Fruit fly (Drosophila melanogaster) whole organism, embryonic: Measurements from ENCODE around the gene bsk.
A peak's percentile ranks its signal among the peaks of the same experiment; 100 is the strongest.

Experiments
- Asciz ChIP-seq: fragments of 200-800 bp; sonication (Bioruptor generic); optimal IDR thresholded peaks from 2 replicates; lab custom pipeline; 2017; ENCODE audit warnings: missing biosample characterization, mild to moderate bottlenecking, missing genetic modification characterization, missing genetic modification reagents
- BEAF-32 ChIP-seq: fragments of 200-800 bp; sonication (Bioruptor generic); optimal IDR thresholded peaks from 3 replicates; lab custom pipeline; 2017; ENCODE audit warnings: missing biosample characterization, missing genetic modification characterization, mild to moderate bottlenecking, moderate library complexity, missing genetic modification reagents
- Bteb2 ChIP-seq: fragments of 200-800 bp; sonication (Bioruptor generic); optimal IDR thresholded peaks from 2 replicates; lab custom pipeline; 2016; ENCODE audit warnings: missing biosample characterization, missing genetic modification characterization
- CG10462 ChIP-seq: fragments of 200-800 bp; sonication (Bioruptor generic); optimal IDR thresholded peaks from 2 replicates; lab custom pipeline; 2016; ENCODE audit warnings: missing biosample characterization, missing genetic modification characterization
- CG12155 ChIP-seq: fragments of 200-800 bp; sonication (Bioruptor generic); optimal IDR thresholded peaks from 3 replicates; lab custom pipeline; 2016; ENCODE audit warnings: missing biosample characterization, missing genetic modification characterization
- CG12299 ChIP-seq: fragments of 200-800 bp; sonication (Bioruptor generic); optimal IDR thresholded peaks from 2 replicates; lab custom pipeline; 2018; ENCODE audit warnings: missing biosample characterization, mild to moderate bottlenecking, missing genetic modification characterization
- CG16813 ChIP-seq: fragments of 200-800 bp; sonication (Bioruptor generic); IDR thresholded peaks from 3 replicates; pipeline ENCODE4 v1.3.6; 2022; ENCODE audit warnings: missing biosample characterization, missing genetic modification characterization; ENCODE audit not compliant: partially characterized antibody
- CG18011 ChIP-seq: fragments of 200-800 bp; sonication (Bioruptor generic); optimal IDR thresholded peaks from 2 replicates; lab custom pipeline; 2017; ENCODE audit warnings: missing biosample characterization, missing genetic modification characterization, mild to moderate bottlenecking, moderate library complexity, missing genotype
- CG2678 ChIP-seq: fragments of 200-800 bp; sonication (Bioruptor generic); optimal IDR thresholded peaks from 3 replicates; lab custom pipeline; 2019; ENCODE audit warnings: missing biosample characterization, mild to moderate bottlenecking, missing genetic modification characterization, moderate library complexity
- CG4707 ChIP-seq: fragments of 200-800 bp; sonication (Bioruptor generic); optimal IDR thresholded peaks from 2 replicates; lab custom pipeline; 2018; ENCODE audit warnings: missing biosample characterization, mild to moderate bottlenecking, missing genetic modification characterization, moderate library complexity
- CG6689 ChIP-seq: fragments of 200-800 bp; sonication (Bioruptor generic); IDR thresholded peaks from 2 replicates; pipeline ENCODE4 v1.3.6; 2022; ENCODE audit warnings: missing biosample characterization, missing genetic modification characterization
- CG6813 ChIP-seq: fragments of 200-800 bp; sonication (Bioruptor generic); optimal IDR thresholded peaks from 2 replicates; lab custom pipeline; 2017; ENCODE audit warnings: missing biosample characterization, missing genetic modification characterization, mild to moderate bottlenecking, moderate library complexity, missing genetic modification reagents
- Dbx ChIP-seq: fragments of 200-800 bp; sonication (Bioruptor generic); IDR thresholded peaks from 3 replicates; pipeline ENCODE4 v1.3.6; 2022; ENCODE audit warnings: missing biosample characterization, missing genetic modification characterization
- Doc2 ChIP-seq: fragments of 200-800 bp; sonication (Bioruptor generic); IDR thresholded peaks from 2 replicates; pipeline ENCODE4 v1.3.6; 2022; ENCODE audit warnings: missing biosample characterization, missing genetic modification characterization
- H2.0 ChIP-seq: fragments of 200-800 bp; sonication (Bioruptor generic); IDR thresholded peaks from 2 replicates; pipeline ENCODE4 v1.3.6; 2022; ENCODE audit warnings: missing biosample characterization, missing genetic modification characterization
- HLH3B ChIP-seq: fragments of 200-800 bp; sonication (Bioruptor generic); IDR thresholded peaks from 2 replicates; pipeline ENCODE4 v1.3.6; 2022; ENCODE audit warnings: missing biosample characterization, missing genetic modification characterization
- Lim3 ChIP-seq: fragments of 200-800 bp; sonication (Bioruptor generic); IDR thresholded peaks from 2 replicates; pipeline ENCODE4 v1.3.6; 2022; ENCODE audit warnings: missing biosample characterization, missing genetic modification characterization
- MBD-R2 ChIP-seq: fragments of 200-800 bp; sonication (Bioruptor generic); IDR thresholded peaks from 2 replicates; pipeline ENCODE4 v1.3.6; 2022; ENCODE audit warnings: missing biosample characterization, missing genetic modification characterization
- MESR4 ChIP-seq: fragments of 200-800 bp; sonication (Bioruptor generic); optimal IDR thresholded peaks from 2 replicates; lab custom pipeline; 2018; ENCODE audit warnings: missing biosample characterization, mild to moderate bottlenecking, missing genetic modification characterization, moderate library complexity
- NK7.1 ChIP-seq: fragments of 200-800 bp; sonication (Bioruptor generic); optimal IDR thresholded peaks from 3 replicates; lab custom pipeline; 2016; ENCODE audit warnings: missing biosample characterization, missing genetic modification characterization
- Sin3A ChIP-seq: fragments of >200 bp; optimal IDR thresholded peaks from 2 replicates; lab custom pipeline; 2018
- Spps ChIP-seq: fragments of 200-800 bp; sonication (Bioruptor generic); optimal IDR thresholded peaks from 2 replicates; lab custom pipeline; 2018; ENCODE audit warnings: missing biosample characterization, mild to moderate bottlenecking, missing genetic modification characterization
- Sry-δ ChIP-seq: fragments of 200-800 bp; sonication (Bioruptor generic); optimal IDR thresholded peaks from 2 replicates; lab custom pipeline; 2016; ENCODE audit warnings: missing biosample characterization, missing genetic modification characterization
- TFAM ChIP-seq: fragments of 200-800 bp; sonication (Bioruptor generic); optimal IDR thresholded peaks from 2 replicates; lab custom pipeline; 2017; ENCODE audit warnings: missing biosample characterization, missing genetic modification characterization, inconsistent platforms
- YL-1 ChIP-seq: fragments of 200-800 bp; sonication (Bioruptor generic); optimal IDR thresholded peaks from 3 replicates; lab custom pipeline; 2017; ENCODE audit warnings: missing biosample characterization, mild to moderate bottlenecking, missing genetic modification characterization
- ara ChIP-seq: fragments of 200-800 bp; sonication (Bioruptor generic); IDR thresholded peaks from 2 replicates; pipeline ENCODE4 v1.3.6; 2022; ENCODE audit warnings: missing biosample characterization, missing genetic modification characterization
- chn ChIP-seq: fragments of 200-800 bp; sonication (Bioruptor generic); optimal IDR thresholded peaks from 2 replicates; lab custom pipeline; 2016; ENCODE audit warnings: missing biosample characterization, missing genetic modification characterization
- crol ChIP-seq: fragments of 200-800 bp; sonication (Bioruptor generic); IDR thresholded peaks from 2 replicates; pipeline ENCODE4 v1.3.6; 2022; ENCODE audit warnings: missing biosample characterization, missing genetic modification characterization
- dmrt11E ChIP-seq: fragments of 200-800 bp; sonication (Bioruptor generic); optimal IDR thresholded peaks from 3 replicates; lab custom pipeline; 2018; ENCODE audit warnings: missing biosample characterization, mild to moderate bottlenecking, missing genetic modification characterization, moderate library complexity
- ftz-f1 ChIP-seq: fragments of 200-800 bp; sonication (Bioruptor generic); optimal IDR thresholded peaks from 2 replicates; lab custom pipeline; 2016; ENCODE audit warnings: missing biosample characterization, missing genetic modification characterization
- gcm ChIP-seq: fragments of 200-800 bp; sonication (Bioruptor generic); optimal IDR thresholded peaks from 2 replicates; lab custom pipeline; 2019; ENCODE audit warnings: missing biosample characterization, mild to moderate bottlenecking, missing genetic modification characterization, moderate library complexity
- gcm2 ChIP-seq: fragments of 200-800 bp; sonication (Bioruptor generic); optimal IDR thresholded peaks from 2 replicates; lab custom pipeline; 2016; ENCODE audit warnings: missing biosample characterization, missing genetic modification characterization
- hbn ChIP-seq: fragments of 200-800 bp; sonication (Bioruptor generic); IDR thresholded peaks from 2 replicates; pipeline ENCODE4 v1.3.6; 2022; ENCODE audit warnings: missing biosample characterization, missing genetic modification characterization; ENCODE audit not compliant: partially characterized antibody
- kah ChIP-seq: fragments of 200-800 bp; sonication (Bioruptor generic); optimal IDR thresholded peaks from 2 replicates; lab custom pipeline; 2018; ENCODE audit warnings: missing biosample characterization, mild to moderate bottlenecking, missing genetic modification characterization
- kay ChIP-seq: fragments of 200-800 bp; sonication (Bioruptor generic); optimal IDR thresholded peaks from 2 replicates; lab custom pipeline; 2016; ENCODE audit warnings: missing biosample characterization, missing genetic modification characterization
- kni ChIP-seq: fragments of 200-800 bp; sonication (Bioruptor generic); optimal IDR thresholded peaks from 3 replicates; lab custom pipeline; 2017; ENCODE audit warnings: mild to moderate bottlenecking, missing biosample characterization, missing genetic modification reagents, missing genetic modification characterization
- nmo ChIP-seq: fragments of 200-800 bp; sonication (Bioruptor generic); optimal IDR thresholded peaks from 2 replicates; lab custom pipeline; 2018; ENCODE audit warnings: missing biosample characterization, mild to moderate bottlenecking, missing genetic modification characterization, moderate library complexity
- otp ChIP-seq: fragments of 200-800 bp; sonication (Bioruptor generic); IDR thresholded peaks from 3 replicates; pipeline ENCODE4, ENCODE4 v1.3.6; 2022; ENCODE audit warnings: missing biosample characterization, missing genetic modification characterization
- pb ChIP-seq: fragments of 200-800 bp; sonication (Bioruptor generic); optimal IDR thresholded peaks from 3 replicates; lab custom pipeline; 2016; ENCODE audit warnings: missing biosample characterization, missing genetic modification characterization
- pzg ChIP-seq: fragments of 200-800 bp; sonication (Bioruptor generic); optimal IDR thresholded peaks from 3 replicates; lab custom pipeline; 2018; ENCODE audit warnings: missing biosample characterization, mild to moderate bottlenecking, missing genetic modification characterization, moderate library complexity
- run ChIP-seq: fragments of 200-800 bp; sonication (Bioruptor generic); optimal IDR thresholded peaks from 3 replicates; lab custom pipeline; 2018; ENCODE audit warnings: missing biosample characterization, mild to moderate bottlenecking, missing genetic modification characterization
- sc ChIP-seq, 3 experiments: fragments of >200 bp in 2 of 3; fragments of 200-800 bp in 1 of 3; sonication (Bioruptor generic) in 1 of 3; optimal IDR thresholded peaks; 2 replicates in 2 of 3; 3 replicates in 1 of 3; lab custom pipeline; 2017; ENCODE audit warnings: mild to moderate bottlenecking in 1 of 3, missing biosample characterization in 1 of 3, missing genetic modification characterization in 1 of 3, missing genetic modification reagents in 1 of 3
- slbo ChIP-seq: fragments of 200-800 bp; sonication (Bioruptor generic); IDR thresholded peaks from 2 replicates; pipeline ENCODE4 v1.3.6; 2022; ENCODE audit warnings: missing biosample characterization, missing genetic modification characterization
- sna ChIP-seq: fragments of 200-800 bp; sonication (Bioruptor generic); IDR thresholded peaks from 2 replicates; pipeline ENCODE4 v1.3.6; 2022; ENCODE audit warnings: missing biosample characterization, missing genetic modification characterization; ENCODE audit not compliant: partially characterized antibody
- so ChIP-seq: fragments of 200-800 bp; sonication (Bioruptor generic); IDR thresholded peaks from 3 replicates; pipeline ENCODE4 v1.3.6; 2022; ENCODE audit warnings: missing biosample characterization, missing genetic modification characterization
- sob ChIP-seq: fragments of 200-800 bp; sonication (Bioruptor generic); IDR thresholded peaks from 2 replicates; pipeline ENCODE4 v1.3.6; 2022; ENCODE audit warnings: missing biosample characterization, missing genetic modification characterization
- tna ChIP-seq: fragments of 200-800 bp; sonication (Bioruptor generic); IDR thresholded peaks from 2 replicates; pipeline ENCODE4 v1.3.6; 2022; ENCODE audit warnings: missing biosample characterization, missing genetic modification characterization; ENCODE audit not compliant: partially characterized antibody
- ttk ChIP-seq: fragments of 200-800 bp; sonication (Bioruptor generic); IDR thresholded peaks from 2 replicates; pipeline ENCODE4 v2.1.2; 2022; ENCODE audit warnings: missing biosample characterization, missing genetic modification characterization
- tx ChIP-seq: fragments of 200-800 bp; sonication (Bioruptor generic); optimal IDR thresholded peaks from 2 replicates; lab custom pipeline; 2016; ENCODE audit warnings: missing biosample characterization, missing genetic modification characterization
- unpg ChIP-seq: fragments of 200-800 bp; sonication (Bioruptor generic); optimal IDR thresholded peaks from 3 replicates; lab custom pipeline; 2018; ENCODE audit warnings: missing biosample characterization, mild to moderate bottlenecking, missing genetic modification characterization, moderate library complexity

bsk gene

DNA sequence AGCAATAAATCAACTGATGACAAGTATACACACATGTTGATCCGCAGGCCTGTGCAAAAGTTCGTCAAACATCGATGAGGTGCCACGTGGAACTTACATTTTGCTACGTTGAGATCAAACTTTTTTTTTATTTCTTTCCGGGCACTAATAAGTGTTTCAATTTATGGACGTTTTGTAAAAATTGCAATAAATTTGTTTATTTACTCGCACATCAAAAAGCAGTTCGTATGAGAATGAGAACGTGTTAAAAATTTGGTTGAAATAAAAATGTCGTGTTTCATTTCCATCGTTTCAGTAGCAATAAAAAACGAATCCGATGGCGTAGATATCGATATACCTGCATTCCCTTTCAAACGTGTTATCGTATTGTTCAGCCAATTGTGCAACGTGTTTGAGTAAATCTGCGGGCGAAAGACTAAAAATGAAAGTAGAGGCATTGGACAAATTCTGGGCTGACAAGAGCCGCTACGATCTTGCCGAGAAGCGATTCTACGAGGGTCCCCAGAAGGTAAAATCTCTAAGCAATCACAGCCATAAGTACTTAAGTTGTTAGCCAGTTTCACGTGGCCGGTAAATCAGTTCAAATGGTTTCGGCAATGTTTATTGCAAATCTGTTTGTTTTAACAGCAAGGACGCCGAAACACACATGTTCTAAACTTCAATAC, 18.0 kb downstream of the bsk start, which contains the start of gene eEF1delta (continued):
- TF ChIP-seq slbo (GFP tag; lab: Robert Waterston, UW) (peak; percentile 21; the same call in 1 of the 2 replicates), MBD-R2 (GFP tag; lab: Robert Waterston, UW) (peak; percentile 53; the same call in 1 of the 2 replicates), YL-1 (GFP tag; lab: Kevin White, UChicago) (no peak), Sry-δ (GFP tag; lab: Kevin White, UChicago) (peak; percentile 30), Sin3A (lab: Kevin White, UChicago) (peak; percentile 18), unpg (GFP tag; lab: Kevin White, UChicago) (no peak), Dbx (GFP tag; lab: Robert Waterston, UW) (no peak), CG4707 (GFP tag; lab: Kevin White, UChicago) (no peak), CG2678 (no peak), kay (GFP tag; lab: Kevin White, UChicago) (no peak), tx (GFP tag; lab: Kevin White, UChicago) (no peak), ttk (GFP tag; lab: Robert Waterston, UW) (no peak), ara (GFP tag; lab: Robert Waterston, UW) (no peak), hbn (peak; percentile 14; the same call in 1 of the 2 replicates), kni (GFP tag; lab: Kevin White, UChicago) (no peak), sob (no peak), H2.0 (GFP tag; lab: Robert Waterston, UW) (no peak), ftz-f1 (GFP tag; lab: Kevin White, UChicago) (no peak), MESR4 (GFP tag; lab: Kevin White, UChicago) (peak; percentile 68), dmrt11E (tag; lab: Kevin White, UChicago) (no peak), Bteb2 (GFP tag; lab: Kevin White, UChicago) (no peak), NK7.1 (no peak), kah (GFP tag; lab: Kevin White, UChicago) (no peak), otp (GFP tag; lab: Robert Waterston, UW) (no peak), BEAF-32 (GFP tag; lab: Kevin White, UChicago) (peak; percentile 56), CG18011 (GFP tag; lab: Kevin White, UChicago) (no peak), pb (no peak), Lim3 (GFP tag; lab: Robert Waterston, UW) (no peak), so (GFP tag; lab: Robert Waterston, UW) (no peak), CG16813 (GFP tag; lab: Robert Waterston, UW) (peak; percentile 51; the same call in 2 of the 3 replicates), pzg (GFP tag; lab: Kevin White, UChicago) (peak; percentile 48), Spps (tag; lab: Kevin White, UChicago) (no peak), CG10462 (GFP tag; lab: Kevin White, UChicago) (no peak), Asciz (GFP tag; lab: Kevin White, UChicago) (no peak), HLH3B (GFP tag; lab: Robert Waterston, UW) (no peak), sna (GFP tag; lab: Robert Waterston, UW) (no peak), sc (optimal IDR thresholded peaks at IDR 0.05; lab: Kevin White, UChicago) (no peak), sc (GFP tag; optimal IDR thresholded peaks at IDR 0.05; lab: Kevin White, UChicago) (no peak), TFAM (GFP tag; lab: Kevin White, UChicago) (no peak), Doc2 (GFP tag; lab: Robert Waterston, UW) (no peak), CG6689 (GFP tag; lab: Robert Waterston, UW) (no peak), run (tag; lab: Kevin White, UChicago) (no peak), CG6813 (GFP tag; lab: Kevin White, UChicago) (no peak), CG12299 (no peak), CG12155 (GFP tag; lab: Kevin White, UChicago) (no peak), gcm (GFP tag; lab: Kevin White, UChicago) (no peak), nmo (peak; percentile 14), chn (GFP tag; lab: Kevin White, UChicago) (no peak), crol (GFP tag; lab: Robert Waterston, UW) (no peak), tna (GFP tag; lab: Robert Waterston, UW) (no peak), gcm2 (no peak)
